Worm (Caenorhabditis elegans): ENCODE measurements around the gene gyg-2.

DNA sequence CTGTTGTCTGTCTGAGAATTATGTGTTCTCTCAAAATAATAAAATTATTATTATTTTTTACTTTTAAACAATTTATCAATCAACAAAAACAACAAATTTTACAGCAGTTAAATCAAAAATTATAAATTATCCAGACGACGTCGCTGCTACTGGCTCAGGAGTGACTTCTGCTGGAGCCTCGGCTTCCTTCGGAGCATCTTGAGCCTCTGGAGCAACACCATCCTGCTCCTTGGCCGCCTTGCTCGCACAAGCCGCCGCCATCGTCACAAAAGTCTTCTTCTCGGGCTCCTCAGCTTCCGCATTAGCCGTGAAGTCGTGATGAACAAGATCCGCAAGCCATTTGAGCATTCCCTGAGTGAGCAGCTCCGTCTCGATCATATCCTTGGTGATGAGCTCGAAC, 46.7 kb upstream of the gyg-2 start:
- TF ChIP-seq mdl-1 (tag; optimal IDR thresholded peaks at IDR 0.05) (no peak), jun-1 (tag; optimal IDR thresholded peaks at IDR 0.05) (no peak), unc-62 (GFP tag; optimal IDR thresholded peaks at IDR 0.05) (no peak), mml-1 (tag; optimal IDR thresholded peaks at IDR 0.05) (no peak), unc-39 (tag; optimal IDR thresholded peaks at IDR 0.05) (no peak), elt-2 (tag; optimal IDR thresholded peaks at IDR 0.05) (no peak), fos-1 (tag; optimal IDR thresholded peaks at IDR 0.05) (no peak), elt-3 (tag; optimal IDR thresholded peaks at IDR 0.05) (no peak)

Measured in whole organism, L3 larva.